Fruit fly (Drosophila melanogaster): ENCODE data around the gene Ing3.
A peak's percentile ranks its signal among the peaks of the same experiment; 100 is the strongest.

DNA sequence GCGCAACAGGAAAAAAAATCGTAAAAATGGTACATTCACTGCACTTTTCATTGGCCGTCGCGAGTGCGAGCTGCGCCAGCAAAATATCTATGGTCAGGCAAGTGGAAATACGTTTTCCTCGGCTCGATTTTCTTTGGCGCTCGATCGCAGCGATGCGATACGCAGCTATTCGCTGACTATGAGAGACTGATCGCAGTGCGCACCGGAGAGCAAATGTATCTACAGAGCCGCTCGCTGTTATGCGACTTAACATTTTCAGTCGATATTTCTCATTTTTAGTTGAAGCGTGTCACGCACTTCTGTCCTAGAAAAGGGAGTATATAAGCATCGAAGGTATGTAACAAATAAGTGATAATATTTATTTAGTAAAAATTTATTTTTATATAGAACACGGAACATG is 18.2 kb downstream of the Ing3 start, which contains the start of gene wgn:
- no peak for TF ChIP-seq EcR (GFP tag; optimal IDR thresholded peaks at IDR 0.05)
- TF ChIP-seq CG9948 (tag; optimal IDR thresholded peaks at IDR 0.05): no peak
- peak; percentile 52; the same call in 1 of the 2 replicates for TF ChIP-seq Ets98B (GFP tag; IDR thresholded peaks at IDR 0.05)
- TF ChIP-seq fd96Ca (GFP tag; IDR thresholded peaks at IDR 0.05): no peak
- no peak for TF ChIP-seq CG15710 (tag; optimal IDR thresholded peaks at IDR 0.05)
- peak; percentile 41; the same call in 1 of the 2 replicates for TF ChIP-seq CG12605 (GFP tag; IDR thresholded peaks at IDR 0.05)
- TF ChIP-seq CG14655 (GFP tag; optimal IDR thresholded peaks at IDR 0.05): no peak
- TF ChIP-seq CG4496 (GFP tag; IDR thresholded peaks at IDR 0.05): 0 out of 3 replicates have a peak, but pooled peaks have one; percentile 54
- TF ChIP-seq CG17806 (tag; optimal IDR thresholded peaks at IDR 0.05): no peak
- peak; percentile 61 for TF ChIP-seq CG32121 (GFP tag; IDR thresholded peaks at IDR 0.05)
